Worm (Caenorhabditis elegans) whole organism, L4/young adult: ENCODE measurements around the gene srw-21.

Experiments
- W03F9.2 ChIP-seq: fragments of 150-350 bp; optimal IDR thresholded peaks from 2 replicates; lab custom pipeline; 2014; ENCODE audit warnings: missing biosample characterization, missing genetic modification characterization
- dao-5 ChIP-seq: sonication (generic microtip); optimal IDR thresholded peaks from 2 replicates; lab custom pipeline; 2016; ENCODE audit warnings: missing genotype, missing genetic modification characterization, moderate library complexity, missing compliant biosample characterization
- him-1 ChIP-seq: sonication (generic microtip); optimal IDR thresholded peaks from 2 replicates; lab custom pipeline; 2016; ENCODE audit warnings: missing genotype, missing genetic modification reagents, missing genetic modification characterization, missing compliant biosample characterization

srw-21 gene

DNA sequence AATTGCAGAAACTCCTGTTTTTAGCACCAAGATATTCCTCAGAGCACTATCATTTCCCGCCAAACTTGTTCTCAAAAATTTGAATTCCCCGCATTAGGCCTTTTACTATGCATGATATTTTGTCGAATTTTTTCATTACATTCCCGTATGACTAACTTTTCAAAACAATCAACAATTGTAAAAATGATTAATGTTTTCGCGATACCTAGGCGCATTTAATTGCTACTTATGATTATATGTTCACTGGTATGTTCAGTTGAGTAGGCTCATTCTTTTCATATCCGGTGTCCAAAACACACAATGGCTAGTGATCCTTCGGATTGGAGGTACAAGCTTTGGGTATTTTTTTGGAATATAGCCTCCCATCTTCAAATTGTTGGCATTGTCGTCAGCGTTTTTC lies at the start of gene srw-21:
Gene srw-21, plus strand, starts transcription at position 301 of the 400 bp plus-strand sequence.
- TF ChIP-seq him-1 (tag; lab: Kevin White, UChicago) (no peak), dao-5 (tag; lab: Kevin White, UChicago) (no peak), W03F9.2 (tag; lab: Kevin White, UChicago) (no peak)

DNA sequence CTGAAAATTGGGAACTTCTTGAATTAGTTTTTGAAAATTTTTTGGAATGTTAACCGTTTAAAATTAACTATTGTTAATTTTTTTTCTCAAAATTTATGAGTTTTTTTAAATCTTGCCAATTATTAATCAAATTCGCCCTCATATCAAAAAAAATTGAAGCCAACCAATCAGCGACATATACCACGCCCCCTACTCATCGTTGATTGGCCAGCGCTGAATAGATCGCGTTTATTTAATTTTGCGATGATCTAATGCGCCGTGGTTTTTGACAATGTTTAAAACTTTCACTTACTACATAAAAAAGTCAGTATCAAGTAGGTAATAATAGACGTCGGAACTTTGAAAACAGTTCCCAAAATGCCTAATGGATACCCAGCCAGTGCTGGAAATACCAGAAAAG lies 45.5 kb upstream of the srw-21 start:
- TF ChIP-seq W03F9.2 (tag; lab: Kevin White, UChicago) = no peak
- no peak for TF ChIP-seq him-1 (tag; lab: Kevin White, UChicago)
- TF ChIP-seq dao-5 (tag; lab: Kevin White, UChicago) = no peak

DNA sequence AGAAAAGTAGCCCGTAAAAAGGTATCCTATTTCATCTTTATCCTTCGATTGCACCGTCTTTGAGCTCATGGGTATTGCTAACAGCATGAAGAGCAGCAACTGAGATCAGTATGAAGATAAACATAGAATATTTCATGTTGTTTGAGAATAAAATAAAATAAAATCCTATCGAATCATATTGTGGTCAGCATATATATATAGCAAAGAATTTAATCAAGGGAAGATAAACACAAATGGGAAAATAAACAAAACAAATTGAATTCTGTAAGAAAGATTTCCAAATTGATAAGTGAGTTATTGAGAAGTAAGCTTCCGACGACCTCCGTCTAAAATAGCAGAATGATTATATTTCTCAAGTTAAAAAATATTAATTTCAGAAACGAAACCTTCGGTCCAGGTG lies 44.2 kb upstream of the srw-21 start, which contains the start of gene T26H5.10:
Gene T26H5.10, minus strand, starts transcription at position 101 of the 400 bp plus-strand sequence.
- no peak for TF ChIP-seq dao-5 (tag; lab: Kevin White, UChicago)
- TF ChIP-seq W03F9.2 (tag; lab: Kevin White, UChicago) = no peak
- no peak for TF ChIP-seq him-1 (tag; lab: Kevin White, UChicago)

DNA sequence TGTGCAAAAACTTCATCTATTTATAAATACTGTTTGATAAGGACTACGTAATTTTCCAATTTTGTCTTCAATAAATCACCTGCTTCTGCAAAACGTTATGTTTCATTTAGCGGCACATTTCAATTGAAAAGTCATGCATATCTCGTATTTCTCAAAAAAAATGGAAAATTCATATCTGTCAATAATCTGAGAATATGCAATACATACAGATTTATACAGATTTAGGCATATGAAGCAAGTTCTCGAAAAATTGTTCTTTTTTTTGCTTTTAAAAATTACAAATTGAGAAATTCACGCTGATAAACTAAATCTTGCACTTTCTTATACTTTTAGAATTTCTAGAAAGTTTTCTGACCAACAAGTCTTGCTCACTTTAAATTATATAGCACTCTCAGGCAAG lies 43.7 kb upstream of the srw-21 start, which contains the start of gene T26H5.11:
Gene T26H5.11, minus strand, starts transcription at position 101 of the 400 bp plus-strand sequence.
- TF ChIP-seq him-1 (tag; lab: Kevin White, UChicago) = no peak
- no peak for TF ChIP-seq W03F9.2 (tag; lab: Kevin White, UChicago)
- TF ChIP-seq dao-5 (tag; lab: Kevin White, UChicago) = no peak

DNA sequence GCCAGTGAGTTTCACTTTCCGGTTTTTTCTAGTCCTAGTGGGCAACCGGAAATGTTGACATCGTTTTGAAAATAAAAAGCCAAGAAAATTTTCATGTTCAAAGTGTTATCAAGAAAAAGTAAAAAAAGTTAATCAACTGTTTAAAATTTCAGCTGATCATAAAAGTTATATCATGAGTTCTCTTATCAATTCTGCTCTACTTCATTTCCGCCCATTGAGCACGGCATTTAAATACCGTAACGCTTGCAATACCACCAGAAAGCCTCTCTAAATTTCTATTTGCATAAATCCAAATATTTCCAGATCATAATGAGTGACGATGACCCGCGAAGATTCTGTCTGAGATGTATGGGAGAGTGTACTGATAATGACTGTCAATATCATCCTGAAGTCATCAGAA lies 43.2 kb upstream of the srw-21 start, which contains the start of gene T26H5.9:
Gene T26H5.9, plus strand, starts transcription at position 302 of the 400 bp plus-strand sequence.
- TF ChIP-seq him-1 (tag; lab: Kevin White, UChicago) (no peak), dao-5 (tag; lab: Kevin White, UChicago) (no peak), W03F9.2 (tag; lab: Kevin White, UChicago) (no peak)

DNA sequence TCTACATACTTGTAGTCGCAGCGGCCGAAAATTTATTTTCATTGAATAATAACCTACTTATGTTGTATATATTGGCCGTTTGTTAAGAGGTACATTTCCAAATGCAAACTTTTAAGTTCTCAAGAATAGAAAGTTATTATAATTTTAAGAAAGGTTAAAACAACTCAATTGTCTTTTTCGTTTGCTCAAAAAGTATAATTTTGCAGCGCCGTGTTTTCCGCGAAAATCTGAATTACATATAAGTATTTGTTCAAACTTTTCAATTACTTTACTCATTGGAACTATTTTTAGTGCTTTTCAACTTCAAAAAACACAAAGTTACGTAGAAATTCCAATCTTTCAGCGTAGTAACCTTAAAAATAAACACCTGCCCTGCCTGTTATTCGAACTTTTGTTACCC lies 42.4 kb upstream of the srw-21 start, which contains the start of gene srh-239:
Gene srh-239, plus strand, starts transcription at position 301 of the 400 bp plus-strand sequence.
- TF ChIP-seq him-1 (tag; lab: Kevin White, UChicago) = no peak
- TF ChIP-seq W03F9.2 (tag; lab: Kevin White, UChicago) = no peak
- TF ChIP-seq dao-5 (tag; lab: Kevin White, UChicago) = no peak

DNA sequence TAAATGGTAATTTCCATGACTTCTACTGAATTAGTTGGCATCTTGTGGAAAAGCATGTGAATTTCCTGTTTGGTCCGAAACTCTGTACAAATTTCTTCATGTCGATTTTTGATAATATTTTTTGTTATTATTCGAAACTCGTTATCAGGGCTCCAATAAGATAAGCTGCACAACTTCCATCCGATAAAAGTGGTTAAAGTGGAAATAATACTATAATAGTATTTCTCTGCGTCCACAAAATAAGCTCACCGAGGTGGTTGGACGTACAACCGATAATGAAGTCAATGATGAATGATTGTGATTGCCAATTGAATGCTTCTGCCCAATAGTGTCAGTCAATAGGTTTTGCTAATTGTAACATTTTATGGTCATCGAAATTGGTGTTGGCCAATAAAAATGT lies 39.5 kb upstream of the srw-21 start, which contains the start of gene T26H5.4:
Gene T26H5.4, minus strand, starts transcription at position 294 of the 400 bp plus-strand sequence.
- TF ChIP-seq dao-5 (tag; lab: Kevin White, UChicago) (no peak), him-1 (tag; lab: Kevin White, UChicago) (no peak), W03F9.2 (tag; lab: Kevin White, UChicago) (no peak)

DNA sequence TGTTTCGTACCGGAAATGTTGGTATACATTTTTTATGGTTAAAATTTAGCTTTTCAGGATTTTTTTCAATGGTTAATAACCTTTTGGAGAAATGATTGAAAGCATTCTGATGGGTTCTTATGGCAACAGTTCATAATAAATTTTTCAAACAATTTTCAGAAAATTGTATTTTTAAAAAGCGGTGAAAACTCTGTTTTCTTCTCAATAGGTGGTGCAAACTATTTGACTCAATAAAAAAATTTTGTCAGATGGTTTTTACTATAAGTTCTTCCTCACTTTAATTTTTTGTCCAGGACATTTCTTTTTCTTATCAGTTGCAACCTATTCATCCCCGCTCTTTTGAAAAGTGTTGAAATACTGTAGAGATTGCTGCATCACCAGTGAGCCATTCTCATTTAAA lies 39.0 kb upstream of the srw-21 start, which contains the start of gene T26H5.14:
Gene T26H5.14, plus strand, starts transcription at position 301 of the 400 bp plus-strand sequence.
- TF ChIP-seq dao-5 (tag; lab: Kevin White, UChicago) (no peak), him-1 (tag; lab: Kevin White, UChicago) (no peak), W03F9.2 (tag; lab: Kevin White, UChicago) (no peak)

DNA sequence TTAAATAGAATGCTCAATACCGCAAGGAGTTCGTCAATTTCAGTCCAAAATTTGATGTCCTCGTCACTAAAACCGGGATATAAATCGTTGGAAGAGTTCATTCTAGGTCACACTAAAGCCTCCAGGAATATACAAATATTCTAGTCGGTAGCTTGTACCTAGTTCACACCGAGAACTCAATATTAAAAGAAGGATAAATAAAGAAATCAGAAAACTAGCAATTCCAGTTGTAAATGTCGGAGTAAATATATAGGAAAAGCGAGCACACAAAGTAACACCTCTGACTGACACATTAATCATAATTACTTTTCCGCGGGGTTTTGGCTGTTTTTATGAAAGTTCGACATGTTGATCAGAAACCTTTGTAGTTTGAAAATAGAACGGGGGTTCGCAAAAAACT lies 36.4 kb upstream of the srw-21 start, which contains the start of gene srw-33:
Gene srw-33, minus strand, starts transcription at position 101 of the 400 bp plus-strand sequence.
- no peak for TF ChIP-seq dao-5 (tag; lab: Kevin White, UChicago)
- TF ChIP-seq him-1 (tag; lab: Kevin White, UChicago) = no peak
- no peak for TF ChIP-seq W03F9.2 (tag; lab: Kevin White, UChicago)

DNA sequence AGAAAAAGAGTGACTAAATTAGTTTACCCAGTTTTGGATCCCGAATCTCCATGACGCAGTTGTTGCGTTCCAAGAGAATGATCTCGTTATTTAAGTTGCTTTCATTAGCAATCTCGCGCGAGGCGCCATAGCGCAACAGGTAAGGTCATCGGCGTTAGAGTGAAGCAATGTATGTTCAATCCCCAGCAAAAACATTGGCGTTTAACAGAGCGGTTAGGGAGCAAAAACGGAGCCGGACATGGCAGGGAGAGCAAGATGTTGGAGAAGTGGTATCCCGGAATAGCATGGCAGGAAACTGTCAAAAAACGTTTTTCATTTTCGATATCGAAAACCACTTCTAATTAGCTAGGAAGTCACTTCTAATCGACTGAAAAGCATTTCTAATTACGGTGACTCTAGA lies 33.5 kb upstream of the srw-21 start:
- TF ChIP-seq him-1 (tag; lab: Kevin White, UChicago) (no peak), W03F9.2 (tag; lab: Kevin White, UChicago) (no peak), dao-5 (tag; lab: Kevin White, UChicago) (no peak)

DNA sequence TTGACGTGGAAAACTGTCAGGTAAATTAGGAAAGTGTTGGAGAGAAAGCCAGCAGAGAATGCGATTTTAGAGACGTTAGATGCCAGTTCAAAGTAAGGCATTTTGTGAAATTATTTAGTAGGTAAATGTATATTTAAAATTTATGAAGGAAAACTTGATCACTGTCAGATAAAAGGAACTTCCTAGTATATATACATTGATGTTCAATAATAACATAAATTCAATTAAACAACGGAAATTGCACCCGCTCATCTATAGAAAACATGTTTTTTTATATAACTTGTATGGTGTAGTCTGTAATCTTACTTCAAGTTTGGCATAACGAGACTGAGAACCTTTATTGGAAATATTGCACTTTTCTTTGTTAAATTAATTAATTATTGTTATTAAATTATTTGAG lies 28.8 kb upstream of the srw-21 start, which contains the start of gene str-71:
Gene str-71, minus strand, starts transcription at position 101 of the 400 bp plus-strand sequence.
- no peak for TF ChIP-seq dao-5 (tag; lab: Kevin White, UChicago)
- TF ChIP-seq W03F9.2 (tag; lab: Kevin White, UChicago) = no peak
- no peak for TF ChIP-seq him-1 (tag; lab: Kevin White, UChicago)

DNA sequence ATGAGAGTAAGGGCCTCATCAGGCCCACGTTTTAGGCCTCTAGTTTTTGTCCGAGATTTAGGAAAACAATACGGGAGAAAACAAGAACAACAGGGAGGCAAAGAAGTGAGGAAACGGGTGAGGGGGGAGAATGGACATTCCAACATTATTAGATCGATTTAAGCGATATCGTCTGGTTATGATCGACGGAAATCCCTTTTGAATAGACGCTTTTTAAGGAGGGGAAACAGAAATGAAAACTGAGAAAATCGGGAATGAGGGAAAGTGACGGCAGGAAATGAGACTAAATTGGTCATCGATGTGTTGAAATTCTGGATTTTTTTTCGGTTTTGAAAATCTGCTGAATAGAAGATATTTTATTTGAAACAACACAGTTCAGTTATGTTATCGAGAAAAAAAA lies 23.5 kb upstream of the srw-21 start, which contains the start of gene rocf-1:
Gene rocf-1, minus strand, starts transcription at position 101 of the 400 bp plus-strand sequence.
- TF ChIP-seq W03F9.2 (tag; lab: Kevin White, UChicago) = no peak
- no peak for TF ChIP-seq him-1 (tag; lab: Kevin White, UChicago)
- no peak for TF ChIP-seq dao-5 (tag; lab: Kevin White, UChicago)

DNA sequence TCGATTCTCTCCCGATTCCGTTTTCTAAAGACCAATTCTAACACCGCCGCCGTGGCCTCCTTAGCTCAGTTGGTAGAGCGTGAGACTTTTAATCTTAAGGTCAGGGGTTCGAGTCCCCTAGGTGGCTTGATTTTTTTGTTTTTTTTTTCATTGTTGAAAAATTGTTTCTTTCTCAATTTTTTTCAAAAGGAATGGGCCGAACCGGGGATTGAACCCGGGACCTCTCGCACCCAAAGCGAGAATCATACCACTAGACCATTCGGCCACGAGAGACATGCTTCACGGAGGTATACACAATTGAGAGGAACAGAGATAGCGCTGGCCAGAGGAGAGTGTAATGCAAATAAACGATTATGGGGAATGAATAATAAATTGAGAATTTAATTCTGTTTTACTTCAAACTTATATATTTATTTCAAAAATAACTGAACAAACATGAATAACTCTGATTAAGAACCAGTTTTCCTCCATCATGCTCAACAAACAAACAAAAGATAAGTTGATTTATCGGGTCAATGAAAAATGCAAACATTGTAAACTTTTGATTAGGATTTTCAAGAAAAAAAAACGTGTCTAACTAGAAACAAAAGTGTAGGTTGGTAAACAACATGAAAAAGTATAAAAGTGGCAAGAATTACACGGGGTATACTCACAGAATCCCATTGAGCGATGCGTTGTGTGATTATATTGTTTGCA lies 22.7 kb upstream of the srw-21 start, which contains the start of gene pqn-71:
Gene pqn-71, plus strand, starts transcription at position 646 of the 696 bp plus-strand sequence.
- TF ChIP-seq dao-5 (tag; lab: Kevin White, UChicago) (peak; percentile 87), W03F9.2 (tag; lab: Kevin White, UChicago) (peak; percentile 71), him-1 (tag; lab: Kevin White, UChicago) (peak; percentile 92)
